Worm (Caenorhabditis elegans): ENCODE data around the gene F21C10.6.

Gene F21C10.6

DNA sequence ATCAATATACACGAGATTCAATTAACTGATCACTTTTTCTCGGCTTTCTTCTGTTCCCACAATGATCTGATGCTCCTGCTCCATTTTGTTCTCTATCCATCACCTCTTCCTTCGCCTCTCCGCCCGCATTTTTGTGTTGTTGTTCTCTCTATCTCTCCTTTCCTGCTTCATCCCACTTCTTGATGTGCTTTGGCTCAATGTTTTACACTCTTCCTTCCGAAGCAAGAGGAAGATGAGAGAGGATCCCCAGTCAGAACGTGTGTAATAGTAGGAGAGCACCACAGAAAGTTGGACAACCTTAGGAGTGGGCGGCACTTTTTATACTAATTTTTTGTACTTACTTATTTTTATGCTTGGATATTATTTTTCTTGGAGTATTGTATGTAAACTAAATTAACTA, 12.3 kb upstream of the F21C10.6 start:
- no peak for TF ChIP-seq aly-1 (tag; optimal IDR thresholded peaks at IDR 0.05)
- TF ChIP-seq flt-1 (GFP tag; IDR thresholded peaks at IDR 0.05), result no peak
- TF ChIP-seq hnd-1 (tag; optimal IDR thresholded peaks at IDR 0.05), result no peak
- no peak for TF ChIP-seq sea-1 (GFP tag; conservative IDR thresholded peaks at IDR 0.05)
- TF ChIP-seq ceh-13 (GFP tag; optimal IDR thresholded peaks at IDR 0.05), result no peak

DNA sequence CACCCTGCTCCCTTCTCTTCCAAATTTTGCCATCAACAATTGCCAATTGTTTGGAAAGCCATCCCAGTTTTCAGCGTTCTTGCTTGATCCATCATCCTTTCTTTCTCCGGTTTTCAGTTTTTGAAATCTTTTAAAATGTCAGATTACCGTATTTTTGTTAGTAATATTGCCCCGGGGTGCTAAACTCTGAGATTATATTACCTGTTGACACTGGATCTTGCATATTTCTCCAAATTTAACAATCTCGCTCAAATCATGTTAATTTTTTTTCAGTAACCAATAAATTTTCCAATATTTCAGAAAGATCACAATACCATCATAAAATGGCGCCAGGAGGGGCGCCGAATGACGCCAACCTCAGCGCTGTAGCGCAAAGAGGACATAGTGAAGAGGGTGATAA, 11.8 kb upstream of the F21C10.6 start, which contains the start of gene F21C10.7:
Gene F21C10.7 (plus strand): TSS at position 301 of the 400 bp plus-strand sequence.
- TF ChIP-seq hmg-4 (GFP tag; optimal IDR thresholded peaks at IDR 0.05), result no peak
- no peak for TF ChIP-seq scrt-1 (GFP tag; IDR thresholded peaks at IDR 0.05)
- TF ChIP-seq sea-1 (GFP tag; conservative IDR thresholded peaks at IDR 0.05), result no peak
- TF ChIP-seq F13C5.2 (tag; optimal IDR thresholded peaks at IDR 0.05), result no peak
- TF ChIP-seq tbx-11 (GFP tag; IDR thresholded peaks at IDR 0.05), result no peak
- no peak for TF ChIP-seq tbx-37 (GFP tag; conservative IDR thresholded peaks at IDR 0.05)
- TF ChIP-seq hmbx-1 (tag; optimal IDR thresholded peaks at IDR 0.05), result no peak
- no peak for TF ChIP-seq tra-4 (tag; optimal IDR thresholded peaks at IDR 0.05)
- TF ChIP-seq ceh-13 (GFP tag; optimal IDR thresholded peaks at IDR 0.05), result no peak
- no peak for TF ChIP-seq hnd-1 (tag; optimal IDR thresholded peaks at IDR 0.05)

DNA sequence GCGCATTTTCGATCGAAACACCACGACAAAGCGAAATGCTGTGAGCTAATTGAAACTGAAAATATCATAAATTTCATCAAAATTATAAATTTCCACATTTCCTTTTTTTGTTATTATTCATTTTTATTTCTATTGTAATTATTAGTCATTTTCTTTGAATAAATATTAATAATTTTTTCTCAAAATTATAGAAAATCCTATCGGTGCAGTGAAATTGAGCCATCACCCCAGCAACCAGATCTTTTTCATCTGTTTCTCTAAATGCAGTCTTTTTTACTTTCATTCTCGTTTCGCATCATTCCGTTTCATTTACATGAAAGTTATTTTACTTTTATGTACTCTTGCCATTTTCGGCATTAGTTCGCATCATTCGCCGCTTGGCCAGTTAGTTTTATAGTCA, 2.3 kb upstream of the F21C10.6 start, which contains the start of gene F21C10.13:
Gene F21C10.13 (plus strand): TSS at position 301 of the 400 bp plus-strand sequence.
- TF ChIP-seq sea-1 (GFP tag; conservative IDR thresholded peaks at IDR 0.05) (no peak), tbx-11 (GFP tag; IDR thresholded peaks at IDR 0.05) (no peak), hmg-4 (GFP tag; optimal IDR thresholded peaks at IDR 0.05) (no peak), hnd-1 (tag; optimal IDR thresholded peaks at IDR 0.05) (no peak), F13C5.2 (tag; optimal IDR thresholded peaks at IDR 0.05) (no peak), B0310.2 (tag; optimal IDR thresholded peaks at IDR 0.05) (no peak), ceh-13 (GFP tag; optimal IDR thresholded peaks at IDR 0.05) (no peak), ets-7 (tag; optimal IDR thresholded peaks at IDR 0.05) (no peak), flt-1 (GFP tag; IDR thresholded peaks at IDR 0.05) (no peak)

DNA sequence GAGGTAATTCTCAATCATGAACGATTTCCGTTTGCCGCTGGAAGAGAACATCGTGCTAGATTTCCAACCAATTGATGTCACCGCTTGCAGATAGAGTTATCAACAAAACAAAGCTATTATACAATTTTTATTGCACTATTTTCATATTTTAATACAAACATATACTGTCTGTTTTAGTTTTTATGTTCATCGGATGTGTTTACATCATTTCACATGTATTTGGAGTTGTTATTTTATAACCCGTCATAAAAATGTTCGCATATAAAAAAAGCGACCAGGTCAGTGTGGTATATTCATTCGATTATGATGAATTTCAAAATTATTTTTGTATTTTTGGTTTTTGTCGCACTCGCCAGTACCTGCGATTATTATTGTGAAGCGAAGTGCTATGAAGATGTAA, 1.1 kb upstream of the F21C10.6 start, which contains the start of gene F21C10.11:
Gene F21C10.11 (plus strand): TSS at position 301 of the 400 bp plus-strand sequence.
- TF ChIP-seq hmg-4 (GFP tag; optimal IDR thresholded peaks at IDR 0.05) (no peak), sea-1 (GFP tag; conservative IDR thresholded peaks at IDR 0.05) (no peak), ama-1 (optimal IDR thresholded peaks at IDR 0.05) (no peak), ceh-13 (GFP tag; optimal IDR thresholded peaks at IDR 0.05) (no peak), tra-4 (tag; optimal IDR thresholded peaks at IDR 0.05) (no peak), ceh-36 (tag; optimal IDR thresholded peaks at IDR 0.05) (no peak), tbx-11 (GFP tag; IDR thresholded peaks at IDR 0.05) (no peak)

DNA sequence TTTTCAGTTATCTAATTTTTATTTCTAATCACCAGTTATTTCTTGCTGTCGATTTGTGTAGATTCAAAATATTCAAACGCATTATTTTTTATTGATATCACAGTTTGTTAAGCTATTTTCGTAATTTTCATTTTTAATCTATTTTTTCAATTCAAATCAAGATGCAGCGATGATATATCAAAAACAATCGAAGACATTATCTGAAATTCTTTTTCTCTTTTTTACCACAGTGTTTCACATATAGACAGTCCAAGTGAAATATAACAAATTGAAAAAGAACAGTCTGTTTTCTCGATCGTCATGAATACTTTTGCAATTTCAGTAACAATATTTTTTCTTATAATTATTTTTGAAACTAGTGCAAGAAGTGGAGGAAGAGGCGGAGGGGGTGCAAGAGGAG, 1.1 kb downstream of the F21C10.6 start, which contains the start of gene F21C10.5:
Gene F21C10.5 (plus strand): TSS at position 301 of the 400 bp plus-strand sequence.
- no peak for TF ChIP-seq hmg-4 (GFP tag; optimal IDR thresholded peaks at IDR 0.05)
- TF ChIP-seq tbx-37 (GFP tag; conservative IDR thresholded peaks at IDR 0.05), result no peak

DNA sequence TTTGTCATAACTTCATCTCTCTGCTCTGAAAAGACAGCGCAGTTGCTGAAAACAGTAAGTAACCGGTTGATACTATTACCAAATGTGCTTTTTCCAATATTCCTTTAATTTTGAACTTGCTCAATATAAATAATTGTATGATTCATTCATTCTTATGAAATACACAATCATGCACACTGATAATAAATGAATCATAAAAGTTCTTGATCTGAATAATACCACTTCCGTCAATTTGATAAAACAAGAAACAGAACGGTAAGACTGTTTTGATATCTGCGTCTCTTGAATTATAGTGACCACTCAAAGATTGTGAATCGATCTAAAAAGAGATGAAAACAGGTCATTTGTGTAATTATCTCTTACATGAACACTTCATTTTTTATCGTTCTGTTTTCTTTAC, 2.0 kb downstream of the F21C10.6 start, which contains the start of gene F21C10.4:
Gene F21C10.4 (plus strand): TSS at position 301 of the 400 bp plus-strand sequence.
- TF ChIP-seq hmbx-1 (tag; optimal IDR thresholded peaks at IDR 0.05) (no peak), B0310.2 (tag; optimal IDR thresholded peaks at IDR 0.05) (no peak), hmg-4 (GFP tag; optimal IDR thresholded peaks at IDR 0.05) (no peak)

DNA sequence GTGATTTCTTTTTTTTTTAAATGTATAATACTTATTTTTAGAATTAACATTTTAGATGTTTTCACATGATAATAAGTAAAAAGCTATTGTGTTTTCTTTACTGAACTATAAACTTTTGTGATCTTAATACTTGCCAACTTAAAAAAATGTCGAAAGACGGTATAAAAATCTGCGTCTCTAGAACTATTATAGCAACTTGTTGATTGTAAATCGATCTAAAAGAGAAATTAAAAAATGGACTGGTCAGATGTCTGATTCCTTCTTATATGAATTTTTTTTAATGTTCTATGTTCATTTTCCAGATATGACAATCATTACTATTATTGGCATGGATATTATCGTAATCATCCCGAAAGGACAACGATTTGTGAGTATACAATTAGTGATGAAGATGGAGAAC, 3.5 kb downstream of the F21C10.6 start, which contains the start of gene F21C10.3:
Gene F21C10.3 (plus strand): TSS at position 301 of the 400 bp plus-strand sequence.
- TF ChIP-seq pes-1 (GFP tag; IDR thresholded peaks at IDR 0.05), result no peak
- TF ChIP-seq ceh-13 (GFP tag; optimal IDR thresholded peaks at IDR 0.05), result no peak
- TF ChIP-seq hmbx-1 (tag; optimal IDR thresholded peaks at IDR 0.05), result no peak
- TF ChIP-seq hmg-4 (GFP tag; optimal IDR thresholded peaks at IDR 0.05), result no peak
- no peak for TF ChIP-seq B0310.2 (tag; optimal IDR thresholded peaks at IDR 0.05)
- no peak for TF ChIP-seq scrt-1 (GFP tag; IDR thresholded peaks at IDR 0.05)
- no peak for TF ChIP-seq F13C5.2 (tag; optimal IDR thresholded peaks at IDR 0.05)
- no peak for TF ChIP-seq tra-4 (tag; optimal IDR thresholded peaks at IDR 0.05)
- no peak for TF ChIP-seq sea-1 (GFP tag; conservative IDR thresholded peaks at IDR 0.05)
- no peak for TF ChIP-seq tbx-37 (GFP tag; conservative IDR thresholded peaks at IDR 0.05)
- no peak for TF ChIP-seq aly-1 (tag; optimal IDR thresholded peaks at IDR 0.05)
- no peak for TF ChIP-seq hnd-1 (tag; optimal IDR thresholded peaks at IDR 0.05)

DNA sequence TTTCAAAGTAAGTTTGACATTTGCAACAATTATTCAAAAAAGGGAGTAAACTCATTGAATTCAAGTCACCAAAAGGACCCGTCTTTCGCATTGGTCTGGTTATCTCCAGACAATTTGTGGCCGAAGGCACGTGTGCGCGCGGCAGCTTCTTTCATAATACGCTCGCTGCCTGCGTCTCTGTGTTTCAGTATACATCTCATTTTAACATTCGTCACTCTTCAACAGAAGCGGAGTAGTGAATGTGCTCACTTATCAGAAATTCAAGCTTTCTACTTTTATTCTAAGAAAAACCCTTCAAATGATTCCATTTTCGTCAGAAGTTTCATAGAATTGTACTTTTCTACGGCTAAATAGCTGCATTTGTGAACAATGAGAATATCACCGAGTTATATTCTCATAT, 4.3 kb downstream of the F21C10.6 start:
- TF ChIP-seq ets-7 (tag; optimal IDR thresholded peaks at IDR 0.05), result no peak
- no peak for TF ChIP-seq ama-1 (optimal IDR thresholded peaks at IDR 0.05)
- TF ChIP-seq tra-4 (tag; optimal IDR thresholded peaks at IDR 0.05), result no peak
- no peak for TF ChIP-seq F13C5.2 (tag; optimal IDR thresholded peaks at IDR 0.05)
- TF ChIP-seq flt-1 (GFP tag; IDR thresholded peaks at IDR 0.05), result no peak
- no peak for TF ChIP-seq ceh-36 (tag; optimal IDR thresholded peaks at IDR 0.05)
- no peak for TF ChIP-seq sea-1 (GFP tag; conservative IDR thresholded peaks at IDR 0.05)
- no peak for TF ChIP-seq hmg-4 (GFP tag; optimal IDR thresholded peaks at IDR 0.05)
- TF ChIP-seq tbx-11 (GFP tag; IDR thresholded peaks at IDR 0.05), result no peak
- TF ChIP-seq pes-1 (GFP tag; IDR thresholded peaks at IDR 0.05), result no peak
- TF ChIP-seq scrt-1 (GFP tag; IDR thresholded peaks at IDR 0.05), result no peak
- no peak for TF ChIP-seq ceh-13 (GFP tag; optimal IDR thresholded peaks at IDR 0.05)
- TF ChIP-seq hmbx-1 (tag; optimal IDR thresholded peaks at IDR 0.05), result no peak
- no peak for TF ChIP-seq tbx-37 (GFP tag; conservative IDR thresholded peaks at IDR 0.05)
- no peak for TF ChIP-seq B0310.2 (tag; optimal IDR thresholded peaks at IDR 0.05)
- TF ChIP-seq aly-1 (tag; optimal IDR thresholded peaks at IDR 0.05), result no peak

DNA sequence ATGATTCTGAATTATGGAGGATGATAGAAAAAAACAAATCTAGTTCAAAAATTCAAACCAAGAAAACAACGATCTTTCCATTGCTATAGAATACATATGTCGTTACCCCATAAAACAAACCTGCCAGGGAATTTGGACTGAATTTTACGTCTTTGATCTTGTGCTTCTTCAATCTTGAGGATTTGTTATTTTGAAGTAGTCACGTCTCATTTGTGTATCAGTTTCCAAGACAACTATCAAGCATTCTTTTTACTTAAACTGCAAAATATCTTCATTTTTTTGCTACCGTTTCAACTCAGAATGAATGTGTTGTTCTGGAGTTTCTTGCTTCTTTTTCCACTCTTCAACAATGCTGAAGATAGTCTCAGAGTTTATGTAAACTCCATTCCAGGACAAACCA, 6.5 kb downstream of the F21C10.6 start, which contains the start of gene F21C10.19:
Gene F21C10.19 (plus strand): TSS at position 301 of the 400 bp plus-strand sequence.
- TF ChIP-seq tra-4 (tag; optimal IDR thresholded peaks at IDR 0.05) (no peak), aly-1 (tag; optimal IDR thresholded peaks at IDR 0.05) (no peak), F13C5.2 (tag; optimal IDR thresholded peaks at IDR 0.05) (no peak), tbx-11 (GFP tag; IDR thresholded peaks at IDR 0.05) (no peak)

All from whole organism, early embryonic.